Worm (Caenorhabditis elegans) whole organism, L2 larva: ENCODE measurements around the gene nhr-198.
A peak's percentile ranks its signal among the peaks of the same experiment; 100 is the strongest.

Experiments used
- C34F6.9 ChIP-seq: fragments of 150-350 bp; optimal IDR thresholded peaks from 2 replicates; lab custom pipeline; 2014; ENCODE audit warnings: missing biosample characterization, missing genetic modification characterization
- F13H6.1 ChIP-seq: sonication (generic microtip); optimal IDR thresholded peaks from 2 replicates; lab custom pipeline; 2016; ENCODE audit warnings: missing genetic modification characterization, missing compliant biosample characterization
- ZK546.5 ChIP-seq: sonication (generic microtip); optimal IDR thresholded peaks from 2 replicates; lab custom pipeline; 2017; ENCODE audit warnings: missing biosample characterization, missing genetic modification characterization
- alr-1 ChIP-seq: fragments of 150-350 bp; optimal IDR thresholded peaks from 2 replicates; lab custom pipeline; 2014; ENCODE audit warnings: missing biosample characterization, missing genetic modification characterization
- ama-1 ChIP-seq: fragments of 150-350 bp; optimal IDR thresholded peaks from 2 replicates; lab custom pipeline; 2018; ENCODE audit warnings: inconsistent platforms
- blmp-1 ChIP-seq: sonication (generic microtip); optimal IDR thresholded peaks from 2 replicates; lab custom pipeline; 2017; ENCODE audit warnings: missing genetic modification characterization, mild to moderate bottlenecking, missing compliant biosample characterization, antibody characterized with exemption, moderate library complexity; ENCODE audit not compliant: insufficient read depth
- ceh-16 ChIP-seq: fragments of 150-350 bp; optimal IDR thresholded peaks from 2 replicates; lab custom pipeline; 2014; ENCODE audit warnings: missing biosample characterization, missing genetic modification characterization
- crh-2 ChIP-seq: sonication (generic microtip); optimal IDR thresholded peaks from 2 replicates; lab custom pipeline; 2017; ENCODE audit warnings: missing biosample characterization, missing genetic modification characterization
- egl-27 ChIP-seq: sonication (generic microtip); optimal IDR thresholded peaks from 3 replicates; lab custom pipeline; 2017; ENCODE audit warnings: missing biosample characterization, missing genetic modification reagents, missing genetic modification characterization
- elt-1 ChIP-seq: fragments of 150-350 bp; optimal IDR thresholded peaks from 2 replicates; lab custom pipeline; 2014; ENCODE audit warnings: missing biosample characterization, missing genetic modification characterization
- elt-3 ChIP-seq: sonication (generic microtip); optimal IDR thresholded peaks from 2 replicates; lab custom pipeline; 2017; ENCODE audit warnings: missing biosample characterization, missing genetic modification characterization
- fos-1 ChIP-seq: fragments of 150-350 bp; optimal IDR thresholded peaks from 2 replicates; lab custom pipeline; 2014; ENCODE audit warnings: missing biosample characterization, missing genetic modification characterization
- gmeb-1 ChIP-seq: fragments of 150-350 bp; optimal IDR thresholded peaks from 2 replicates; lab custom pipeline; 2014; ENCODE audit warnings: missing biosample characterization, missing genetic modification characterization
- lin-39 ChIP-seq: fragments of 150-350 bp; optimal IDR thresholded peaks from 2 replicates; lab custom pipeline; 2014; ENCODE audit warnings: missing biosample characterization, missing genetic modification reagents, missing genetic modification characterization
- lsy-2 ChIP-seq, 2 experiments: fragments of 150-350 bp in 1 of 2; sonication (generic microtip) in 1 of 2; optimal IDR thresholded peaks; 2 replicates each; lab custom pipeline; 2014 to 2017; ENCODE audit warnings: missing biosample characterization in 2 of 2, missing genetic modification characterization in 2 of 2
- mab-5 ChIP-seq: fragments of 150-350 bp; optimal IDR thresholded peaks from 2 replicates; lab custom pipeline; 2014; ENCODE audit warnings: missing biosample characterization, missing genetic modification characterization
- mbf-1 ChIP-seq: sonication (generic microtip); optimal IDR thresholded peaks from 2 replicates; lab custom pipeline; 2017; ENCODE audit warnings: missing biosample characterization, missing genetic modification characterization
- mdl-1 ChIP-seq, 2 experiments: fragments of 150-350 bp in 1 of 2; sonication (generic microtip) in 1 of 2; optimal IDR thresholded peaks; 2 replicates each; lab custom pipeline; 2017; ENCODE audit warnings: missing biosample characterization in 2 of 2, missing genetic modification characterization in 2 of 2
- nhr-10 ChIP-seq: sonication (generic microtip); optimal IDR thresholded peaks from 2 replicates; lab custom pipeline; 2017; ENCODE audit warnings: missing biosample characterization, missing genetic modification characterization
- nhr-11 ChIP-seq: fragments of 150-350 bp; optimal IDR thresholded peaks from 2 replicates; lab custom pipeline; 2014; ENCODE audit warnings: missing biosample characterization, missing genetic modification characterization
- nhr-129 ChIP-seq: fragments of 150-350 bp; optimal IDR thresholded peaks from 2 replicates; lab custom pipeline; 2014; ENCODE audit warnings: missing biosample characterization, missing genetic modification characterization
- nhr-21 ChIP-seq: fragments of 150-350 bp; optimal IDR thresholded peaks from 2 replicates; lab custom pipeline; 2014; ENCODE audit warnings: missing biosample characterization, missing genetic modification characterization
- nhr-23 ChIP-seq: fragments of 150-350 bp; optimal IDR thresholded peaks from 2 replicates; lab custom pipeline; 2014; ENCODE audit warnings: missing biosample characterization, missing genetic modification reagents, missing genetic modification characterization
- nhr-237 ChIP-seq: fragments of 150-350 bp; optimal IDR thresholded peaks from 2 replicates; lab custom pipeline; 2014; ENCODE audit warnings: missing biosample characterization, missing genetic modification characterization
- nhr-25 ChIP-seq: fragments of 150-350 bp; sonication (generic microtip); optimal IDR thresholded peaks from 3 replicates; lab custom pipeline; 2014; ENCODE audit warnings: missing biosample characterization, missing genetic modification characterization
- nhr-6 ChIP-seq: fragments of 150-350 bp; optimal IDR thresholded peaks from 2 replicates; lab custom pipeline; 2014; ENCODE audit warnings: missing biosample characterization, missing genetic modification characterization
- nhr-77 ChIP-seq: fragments of 150-350 bp; optimal IDR thresholded peaks from 2 replicates; lab custom pipeline; 2014; ENCODE audit warnings: missing biosample characterization, missing genetic modification characterization
- peb-1 ChIP-seq: fragments of 150-350 bp; optimal IDR thresholded peaks from 2 replicates; lab custom pipeline; 2014; ENCODE audit warnings: missing biosample characterization, missing genetic modification characterization
- sem-4 ChIP-seq: fragments of 150-350 bp; optimal IDR thresholded peaks from 2 replicates; lab custom pipeline; 2014; ENCODE audit warnings: missing biosample characterization, missing genetic modification reagents, missing genetic modification characterization
- skn-1 ChIP-seq: sonication (generic microtip); optimal IDR thresholded peaks from 2 replicates; lab custom pipeline; 2017; ENCODE audit warnings: missing biosample characterization, missing genetic modification characterization
- sma-3 ChIP-seq: sonication (generic microtip); optimal IDR thresholded peaks from 2 replicates; lab custom pipeline; 2016; ENCODE audit warnings: missing genetic modification reagents, missing genetic modification characterization, missing compliant biosample characterization
- sma-9 ChIP-seq, 2 experiments: fragments of 150-350 bp in 1 of 2; sonication (generic microtip) in 1 of 2; optimal IDR thresholded peaks; 2 replicates each; lab custom pipeline; 2014 to 2016; ENCODE audit warnings: missing genetic modification characterization in 2 of 2, mild to moderate bottlenecking in 1 of 2, missing biosample characterization in 1 of 2, missing compliant biosample characterization in 1 of 2, missing genetic modification reagents in 1 of 2, moderate library complexity in 1 of 2
- unc-39 ChIP-seq: fragments of 150-350 bp; optimal IDR thresholded peaks from 2 replicates; lab custom pipeline; 2014; ENCODE audit warnings: missing biosample characterization, missing genetic modification characterization
- unc-55 ChIP-seq: fragments of 150-350 bp; sonication (generic microtip); optimal IDR thresholded peaks from 3 replicates; lab custom pipeline; 2014; ENCODE audit warnings: missing biosample characterization, missing genetic modification reagents, missing genetic modification characterization
- ztf-1 ChIP-seq: fragments of 200-800 bp; sonication (Bioruptor generic); conservative IDR thresholded peaks from 2 replicates; pipeline ENCODE4 v1.3.6; 2022; ENCODE audit warnings: missing genetic modification characterization, missing compliant biosample characterization
- ztf-11 ChIP-seq: sonication (generic microtip); optimal IDR thresholded peaks from 2 replicates; lab custom pipeline; 2017; ENCODE audit warnings: missing biosample characterization, missing genetic modification characterization
- ztf-4 ChIP-seq: fragments of 150-350 bp; optimal IDR thresholded peaks from 2 replicates; lab custom pipeline; 2014; ENCODE audit warnings: missing biosample characterization, missing genetic modification characterization

The nhr-198 gene

ce11 chrV:15661003-15661402 lies 32.8 kb upstream of the nhr-198 start:
- TF ChIP-seq lin-39 (tag; lab: Kevin White, UChicago) (no peak), sma-3 (peak; percentile 32), nhr-6 (tag; lab: Kevin White, UChicago) (peak; percentile 17), fos-1 (tag; lab: Kevin White, UChicago) (no peak), elt-1 (peak; percentile 98), sma-9 (GFP tag; optimal IDR thresholded peaks at IDR 0.05; lab: Kevin White, UChicago) (peak; percentile 73), sma-9 (tag; optimal IDR thresholded peaks at IDR 0.05; lab: Kevin White, UChicago) (no peak), ceh-16 (tag; lab: Kevin White, UChicago) (peak; percentile 75), nhr-25 (tag; lab: Kevin White, UChicago) (peak; percentile 96), sem-4 (tag; lab: Kevin White, UChicago) (peak; percentile 43), nhr-23 (tag; lab: Kevin White, UChicago) (peak; percentile 92), egl-27 (tag; lab: Kevin White, UChicago) (peak; percentile 19), ama-1 (lab: Kevin White, UChicago) (no peak), peb-1 (tag; lab: Kevin White, UChicago) (peak; percentile 8), blmp-1 (tag; lab: Kevin White, UChicago) (peak; percentile 77)

- peak; percentile 9 for TF ChIP-seq sem-4 (tag; lab: Kevin White, UChicago)
- TF ChIP-seq sma-9 (GFP tag; optimal IDR thresholded peaks at IDR 0.05; lab: Kevin White, UChicago), result peak; percentile 7
- no peak for TF ChIP-seq sma-9 (tag; optimal IDR thresholded peaks at IDR 0.05; lab: Kevin White, UChicago)
- peak; percentile 0 for TF ChIP-seq nhr-129 (tag; lab: Kevin White, UChicago)
- TF ChIP-seq egl-27 (tag; lab: Kevin White, UChicago), result no peak
Measured at ce11 chrV:15661580-15661979, 32.2 kb upstream of the nhr-198 start.

- TF ChIP-seq alr-1 (tag; lab: Kevin White, UChicago), result no peak
- peak; percentile 50 for TF ChIP-seq F13H6.1 (tag; lab: Kevin White, UChicago)
- TF ChIP-seq skn-1 (tag; lab: Kevin White, UChicago), result no peak
- peak; percentile 79 for TF ChIP-seq nhr-25 (tag; lab: Kevin White, UChicago)
- no peak for TF ChIP-seq mab-5 (tag; lab: Kevin White, UChicago)
- no peak for TF ChIP-seq nhr-77
- TF ChIP-seq sma-9 (GFP tag; optimal IDR thresholded peaks at IDR 0.05; lab: Kevin White, UChicago), result peak; percentile 53
- TF ChIP-seq sma-9 (tag; optimal IDR thresholded peaks at IDR 0.05; lab: Kevin White, UChicago), result no peak
- TF ChIP-seq ztf-4 (tag; lab: Kevin White, UChicago), result no peak
- no peak for TF ChIP-seq elt-3 (tag; lab: Kevin White, UChicago)
- no peak for TF ChIP-seq peb-1 (tag; lab: Kevin White, UChicago)
- peak; percentile 59 for TF ChIP-seq fos-1 (tag; lab: Kevin White, UChicago)
- TF ChIP-seq unc-39, result no peak
- TF ChIP-seq elt-1, result peak; percentile 26
- peak; percentile 54 for TF ChIP-seq sem-4 (tag; lab: Kevin White, UChicago)
- no peak for TF ChIP-seq nhr-21 (tag; lab: Kevin White, UChicago)
- no peak for TF ChIP-seq mbf-1
- peak; percentile 15 for TF ChIP-seq gmeb-1
- TF ChIP-seq mdl-1 (tag; optimal IDR thresholded peaks at IDR 0.05; lab: Kevin White, UChicago), result no peak
- no peak for TF ChIP-seq nhr-11 (tag; lab: Kevin White, UChicago)
- peak in 1 of 2 experiments; percentile 33 for TF ChIP-seq lsy-2 (tag; optimal IDR thresholded peaks at IDR 0.05; lab: Kevin White, UChicago)
- peak; percentile 53 for TF ChIP-seq ama-1 (lab: Kevin White, UChicago)
- peak; percentile 47 for TF ChIP-seq crh-2 (tag; lab: Kevin White, UChicago)
- TF ChIP-seq egl-27 (tag; lab: Kevin White, UChicago), result peak; percentile 5
- peak; percentile 80 for TF ChIP-seq blmp-1 (tag; lab: Kevin White, UChicago)
- no peak for TF ChIP-seq nhr-237 (tag; lab: Kevin White, UChicago)
- no peak for TF ChIP-seq unc-55 (GFP tag; lab: Kevin White, UChicago)
- TF ChIP-seq sma-3, result no peak
- TF ChIP-seq ceh-16 (tag; lab: Kevin White, UChicago), result peak; percentile 45
- no peak for TF ChIP-seq nhr-10
- peak; percentile 25 for TF ChIP-seq C34F6.9 (tag; lab: Kevin White, UChicago)
- peak; percentile 93 for TF ChIP-seq nhr-129 (tag; lab: Kevin White, UChicago)
- peak; percentile 16 for TF ChIP-seq nhr-6 (tag; lab: Kevin White, UChicago)
- TF ChIP-seq, all 48 proteins: peak for 16
Measured at ce11 chrV:15664053-15664661, 29.6 kb upstream of the nhr-198 start.

ce11 chrV:15666718-15667117 lies 27.1 kb upstream of the nhr-198 start:
- TF ChIP-seq crh-2 (tag; lab: Kevin White, UChicago) (peak; percentile 72), nhr-11 (tag; lab: Kevin White, UChicago) (no peak), mdl-1 (tag; optimal IDR thresholded peaks at IDR 0.05; lab: Kevin White, UChicago) (peak in 1 of 2 experiments; percentile 67), ZK546.5 (no peak), gmeb-1 (peak; percentile 65), ztf-11 (tag; lab: Kevin White, UChicago) (no peak), sma-9 (GFP tag; optimal IDR thresholded peaks at IDR 0.05; lab: Kevin White, UChicago) (peak; percentile 85), sma-9 (tag; optimal IDR thresholded peaks at IDR 0.05; lab: Kevin White, UChicago) (no peak), ztf-1 (GFP tag; lab: Robert Waterston, UW) (no peak), sma-3 (peak; percentile 33), nhr-25 (tag; lab: Kevin White, UChicago) (no peak), F13H6.1 (tag; lab: Kevin White, UChicago) (peak; percentile 66), skn-1 (tag; lab: Kevin White, UChicago) (peak; percentile 46), fos-1 (tag; lab: Kevin White, UChicago) (peak; percentile 82), blmp-1 (tag; lab: Kevin White, UChicago) (peak; percentile 67)
